Worm (Caenorhabditis elegans) whole organism, early embryonic: ENCODE measurements around the gene nhr-92.

ENCODE experiments used
- B0310.2 ChIP-seq: sonication (generic microtip); optimal IDR thresholded peaks from 2 replicates; lab custom pipeline; 2016; ENCODE audit warnings: mild to moderate bottlenecking, missing genetic modification characterization, missing compliant biosample characterization
- F13C5.2 ChIP-seq: sonication (generic microtip); optimal IDR thresholded peaks from 2 replicates; lab custom pipeline; 2017; ENCODE audit warnings: mild to moderate bottlenecking, missing genetic modification characterization, inconsistent platforms, missing compliant biosample characterization
- aly-1 ChIP-seq: sonication (generic microtip); optimal IDR thresholded peaks from 2 replicates; lab custom pipeline; 2016; ENCODE audit warnings: missing genetic modification characterization, missing compliant biosample characterization
- ama-1 ChIP-seq: fragments of 150-350 bp; optimal IDR thresholded peaks from 2 replicates; lab custom pipeline; 2014
- ceh-13 ChIP-seq: fragments of 200-800 bp; sonication (Bioruptor generic); optimal IDR thresholded peaks from 2 replicates; lab custom pipeline; 2018; ENCODE audit warnings: mild to moderate bottlenecking, missing genetic modification characterization, missing compliant biosample characterization
- ceh-36 ChIP-seq: sonication (generic microtip); optimal IDR thresholded peaks from 2 replicates; lab custom pipeline; 2016; ENCODE audit warnings: missing genetic modification characterization, inconsistent platforms, missing compliant biosample characterization
- ets-7 ChIP-seq: sonication (generic microtip); optimal IDR thresholded peaks from 2 replicates; lab custom pipeline; 2016; ENCODE audit warnings: missing genotype, missing genetic modification characterization, missing compliant biosample characterization
- flt-1 ChIP-seq: fragments of 200-800 bp; sonication (Bioruptor generic); IDR thresholded peaks from 2 replicates; pipeline ENCODE4 v1.3.6; 2022; ENCODE audit warnings: missing genetic modification characterization, missing compliant biosample characterization
- hmbx-1 ChIP-seq: sonication (generic microtip); optimal IDR thresholded peaks from 2 replicates; lab custom pipeline; 2016; ENCODE audit warnings: mild to moderate bottlenecking, missing genetic modification characterization, missing compliant biosample characterization
- hmg-4 ChIP-seq: fragments of 200-800 bp; sonication (Bioruptor generic); optimal IDR thresholded peaks from 2 replicates; lab custom pipeline; 2018; ENCODE audit warnings: mild to moderate bottlenecking, missing genetic modification characterization, missing compliant biosample characterization
- hnd-1 ChIP-seq: sonication (generic microtip); optimal IDR thresholded peaks from 2 replicates; lab custom pipeline; 2016; ENCODE audit warnings: missing genetic modification characterization, missing compliant biosample characterization
- pes-1 ChIP-seq: fragments of 200-800 bp; sonication (Bioruptor generic); IDR thresholded peaks from 2 replicates; pipeline ENCODE4 v1.3.6; 2022; ENCODE audit warnings: missing genetic modification reagents, missing genetic modification characterization, missing compliant biosample characterization
- scrt-1 ChIP-seq: fragments of 200-800 bp; sonication (Bioruptor generic); IDR thresholded peaks from 2 replicates; pipeline ENCODE4 v1.3.6; 2022; ENCODE audit warnings: missing genetic modification characterization, missing compliant biosample characterization
- sea-1 ChIP-seq: fragments of 200-800 bp; sonication (Bioruptor generic); conservative IDR thresholded peaks from 2 replicates; pipeline ENCODE4 v1.3.6; 2022; ENCODE audit warnings: missing genetic modification characterization, missing compliant biosample characterization
- tbx-11 ChIP-seq: fragments of 200-800 bp; sonication (Bioruptor generic); IDR thresholded peaks from 2 replicates; pipeline ENCODE4 v1.3.6; 2022; ENCODE audit warnings: missing genetic modification characterization, missing compliant biosample characterization
- tbx-37 ChIP-seq: fragments of 200-800 bp; sonication (Bioruptor generic); conservative IDR thresholded peaks from 2 replicates; pipeline ENCODE4 v1.3.6; 2022; ENCODE audit warnings: missing genetic modification reagents, missing genetic modification characterization, missing compliant biosample characterization
- tra-4 ChIP-seq: sonication (generic microtip); optimal IDR thresholded peaks from 2 replicates; lab custom pipeline; 2017; ENCODE audit warnings: missing genetic modification characterization, missing compliant biosample characterization

The nhr-92 gene

ce11 chrIV:1657069-1657468 lies 37.2 kb downstream of the nhr-92 start:
- TF ChIP-seq sea-1 (no peak), ceh-36 (tag; lab: Kevin White, UChicago) (no peak), ama-1 (no peak), aly-1 (tag; lab: Kevin White, UChicago) (no peak), tra-4 (tag; lab: Kevin White, UChicago) (no peak), pes-1 (no peak), hmbx-1 (tag; lab: Kevin White, UChicago) (no peak)

- peak; percentile 83 for TF ChIP-seq flt-1
- peak; percentile 70 for TF ChIP-seq ceh-36 (tag; lab: Kevin White, UChicago)
- TF ChIP-seq pes-1: peak; percentile 83
- TF ChIP-seq hmbx-1 (tag; lab: Kevin White, UChicago): peak; percentile 52
- TF ChIP-seq hmg-4 (GFP tag; lab: Kevin White, UChicago): peak; percentile 92
- TF ChIP-seq ets-7: peak; percentile 67
- peak; percentile 62 for TF ChIP-seq tbx-11 (GFP tag; lab: Robert Waterston, UW)
- TF ChIP-seq scrt-1 (GFP tag; lab: Robert Waterston, UW): peak; percentile 77
- TF ChIP-seq ama-1: no peak
- TF ChIP-seq sea-1: peak; percentile 82
- peak; percentile 98 for TF ChIP-seq F13C5.2 (tag; lab: Kevin White, UChicago)
- peak; percentile 60 for TF ChIP-seq B0310.2
- TF ChIP-seq tbx-37 (GFP tag; lab: Robert Waterston, UW): peak; percentile 70
- TF ChIP-seq ceh-13 (GFP tag; lab: Kevin White, UChicago): no peak
- peak; percentile 66 for TF ChIP-seq hnd-1 (tag; lab: Kevin White, UChicago)
- no peak for TF ChIP-seq aly-1 (tag; lab: Kevin White, UChicago)
- TF ChIP-seq tra-4 (tag; lab: Kevin White, UChicago): peak; percentile 64
Observed at ce11 chrIV:1659045-1659741, 39.3 kb downstream of the nhr-92 start, which contains the start of gene rps-28. Gene rps-28, plus strand, starts transcription at chrIV:1659691.

ce11 chrIV:1659978-1660377 lies 40.1 kb downstream of the nhr-92 start, which contains the start of gene Y41D4B.4:
Gene Y41D4B.4, plus strand, starts transcription at chrIV:1660110.
- no peak for TF ChIP-seq sea-1
- TF ChIP-seq hnd-1 (tag; lab: Kevin White, UChicago): no peak
- TF ChIP-seq ceh-36 (tag; lab: Kevin White, UChicago): no peak
- no peak for TF ChIP-seq hmg-4 (GFP tag; lab: Kevin White, UChicago)
- TF ChIP-seq aly-1 (tag; lab: Kevin White, UChicago): no peak
- TF ChIP-seq F13C5.2 (tag; lab: Kevin White, UChicago): no peak
- no peak for TF ChIP-seq ets-7
- TF ChIP-seq B0310.2: no peak
- TF ChIP-seq scrt-1 (GFP tag; lab: Robert Waterston, UW): no peak
- TF ChIP-seq tbx-37 (GFP tag; lab: Robert Waterston, UW): no peak
- TF ChIP-seq hmbx-1 (tag; lab: Kevin White, UChicago): no peak
- no peak for TF ChIP-seq pes-1
- TF ChIP-seq tra-4 (tag; lab: Kevin White, UChicago): no peak
- no peak for TF ChIP-seq flt-1
- TF ChIP-seq tbx-11 (GFP tag; lab: Robert Waterston, UW): no peak
- TF ChIP-seq ceh-13 (GFP tag; lab: Kevin White, UChicago): no peak
- no peak for TF ChIP-seq ama-1

ce11 chrIV:1660735-1661134 lies 40.8 kb downstream of the nhr-92 start:
- TF ChIP-seq B0310.2 (no peak), sea-1 (no peak), ceh-36 (tag; lab: Kevin White, UChicago) (no peak), tra-4 (tag; lab: Kevin White, UChicago) (no peak), pes-1 (no peak), tbx-11 (GFP tag; lab: Robert Waterston, UW) (no peak), hmbx-1 (tag; lab: Kevin White, UChicago) (no peak), scrt-1 (GFP tag; lab: Robert Waterston, UW) (no peak), tbx-37 (GFP tag; lab: Robert Waterston, UW) (no peak), ama-1 (no peak)

ce11 chrIV:1662872-1663271 lies 43.0 kb downstream of the nhr-92 start:
- TF ChIP-seq hnd-1 (tag; lab: Kevin White, UChicago) (no peak), hmbx-1 (tag; lab: Kevin White, UChicago) (no peak), sea-1 (no peak), scrt-1 (GFP tag; lab: Robert Waterston, UW) (no peak), B0310.2 (no peak), pes-1 (no peak), ama-1 (no peak), ceh-36 (tag; lab: Kevin White, UChicago) (no peak), ceh-13 (GFP tag; lab: Kevin White, UChicago) (no peak), tbx-37 (GFP tag; lab: Robert Waterston, UW) (no peak), F13C5.2 (tag; lab: Kevin White, UChicago) (no peak), tbx-11 (GFP tag; lab: Robert Waterston, UW) (no peak), flt-1 (no peak), ets-7 (no peak), aly-1 (tag; lab: Kevin White, UChicago) (no peak), tra-4 (tag; lab: Kevin White, UChicago) (no peak), hmg-4 (GFP tag; lab: Kevin White, UChicago) (no peak)

- TF ChIP-seq B0310.2 (no peak), ama-1 (no peak), ceh-13 (GFP tag; lab: Kevin White, UChicago) (no peak), hnd-1 (tag; lab: Kevin White, UChicago) (no peak), ets-7 (no peak), sea-1 (no peak)
Observed at ce11 chrIV:1672398-1672797, 52.5 kb downstream of the nhr-92 start, which contains the start of gene Y41D4B.1. Gene Y41D4B.1, plus strand, starts transcription at chrIV:1672698.
